Worm (Caenorhabditis elegans) whole organism, mixed stage, embryonic: ENCODE data around the gene ZK896.1.
A peak's percentile ranks its signal among the peaks of the same experiment; 100 is the strongest.

Experiments
- M03D4.4 ChIP-seq: sonication (generic microtip); optimal IDR thresholded peaks from 2 replicates; lab custom pipeline; 2017; ENCODE audit warnings: mild to moderate bottlenecking, missing genetic modification characterization, missing compliant biosample characterization
- bed-3 ChIP-seq: fragments of 200-800 bp; sonication (Bioruptor generic); optimal IDR thresholded peaks from 3 replicates; lab custom pipeline; 2018; ENCODE audit warnings: mild to moderate bottlenecking, missing genetic modification characterization, moderate library complexity, missing compliant biosample characterization
- ceh-39 ChIP-seq: fragments of 150-350 bp; optimal IDR thresholded peaks from 2 replicates; lab custom pipeline; 2014; ENCODE audit warnings: missing biosample characterization, missing genetic modification characterization
- ceh-83 ChIP-seq: fragments of 200-800 bp; sonication (Bioruptor generic); optimal IDR thresholded peaks from 2 replicates; lab custom pipeline; 2018; ENCODE audit warnings: mild to moderate bottlenecking, missing genetic modification characterization, missing compliant biosample characterization
- ces-1 ChIP-seq: fragments of 150-350 bp; optimal IDR thresholded peaks from 2 replicates; lab custom pipeline; 2014; ENCODE audit warnings: missing biosample characterization, missing genetic modification reagents, missing genetic modification characterization
- cnd-1 ChIP-seq: fragments of 200-800 bp; sonication (Bioruptor generic); optimal IDR thresholded peaks from 2 replicates; lab custom pipeline; 2018; ENCODE audit warnings: mild to moderate bottlenecking, missing genetic modification characterization, missing compliant biosample characterization
- elt-1 ChIP-seq: sonication (generic microtip); optimal IDR thresholded peaks from 2 replicates; lab custom pipeline; 2017; ENCODE audit warnings: missing genetic modification characterization, mild to moderate bottlenecking, missing compliant biosample characterization, antibody characterized with exemption, moderate library complexity, borderline replicate concordance; ENCODE audit not compliant: insufficient read depth
- elt-3 ChIP-seq: fragments of 150-350 bp; optimal IDR thresholded peaks from 2 replicates; lab custom pipeline; 2014; ENCODE audit warnings: missing biosample characterization, missing genetic modification characterization
- flh-1 ChIP-seq: fragments of 200-800 bp; sonication (Bioruptor generic); optimal IDR thresholded peaks from 2 replicates; lab custom pipeline; 2018; ENCODE audit warnings: mild to moderate bottlenecking, missing genetic modification characterization, moderate library complexity, missing compliant biosample characterization
- ham-2 ChIP-seq: fragments of 200-800 bp; sonication (Bioruptor generic); optimal IDR thresholded peaks from 2 replicates; lab custom pipeline; 2018; ENCODE audit warnings: mild to moderate bottlenecking, missing genetic modification characterization, missing compliant biosample characterization
- hlh-1 ChIP-seq: fragments of 150-350 bp; optimal IDR thresholded peaks from 2 replicates; lab custom pipeline; 2014; ENCODE audit warnings: missing biosample characterization, missing genetic modification reagents, missing genetic modification characterization
- lin-13 ChIP-seq: fragments of 150-350 bp; optimal IDR thresholded peaks from 2 replicates; lab custom pipeline; 2014; ENCODE audit warnings: missing biosample characterization, missing genetic modification characterization
- lin-32 ChIP-seq: fragments of 200-800 bp; sonication (Bioruptor generic); optimal IDR thresholded peaks from 2 replicates; lab custom pipeline; 2018; ENCODE audit warnings: mild to moderate bottlenecking, missing genetic modification characterization, missing compliant biosample characterization
- lsy-2 ChIP-seq: fragments of 150-350 bp; optimal IDR thresholded peaks from 2 replicates; lab custom pipeline; 2014; ENCODE audit warnings: missing biosample characterization, missing genetic modification characterization
- mab-5 ChIP-seq: fragments of 150-350 bp; optimal IDR thresholded peaks from 2 replicates; lab custom pipeline; 2014; ENCODE audit warnings: missing biosample characterization, missing genetic modification characterization
- mep-1 ChIP-seq: fragments of 150-350 bp; optimal IDR thresholded peaks from 2 replicates; lab custom pipeline; 2017; ENCODE audit warnings: missing biosample characterization, missing genetic modification reagents, missing genetic modification characterization, inconsistent platforms
- mls-2 ChIP-seq: sonication (generic microtip); optimal IDR thresholded peaks from 2 replicates; lab custom pipeline; 2016; ENCODE audit warnings: mild to moderate bottlenecking, missing genetic modification characterization, moderate library complexity, missing compliant biosample characterization
- nhr-12 ChIP-seq: fragments of 150-350 bp; optimal IDR thresholded peaks from 2 replicates; lab custom pipeline; 2014; ENCODE audit warnings: missing biosample characterization, missing genetic modification characterization
- nhr-2 ChIP-seq: fragments of 150-350 bp; optimal IDR thresholded peaks from 2 replicates; lab custom pipeline; 2014; ENCODE audit warnings: missing biosample characterization, missing genetic modification characterization
- nhr-237 ChIP-seq: fragments of 150-350 bp; optimal IDR thresholded peaks from 2 replicates; lab custom pipeline; 2014; ENCODE audit warnings: missing biosample characterization, missing genetic modification characterization
- nhr-28 ChIP-seq: fragments of 150-350 bp; optimal IDR thresholded peaks from 2 replicates; lab custom pipeline; 2014; ENCODE audit warnings: missing biosample characterization, missing genetic modification characterization
- pha-4 ChIP-seq: fragments of 150-350 bp; optimal IDR thresholded peaks from 2 replicates; lab custom pipeline; 2018; ENCODE audit warnings: missing biosample characterization, missing genetic modification reagents, missing genetic modification characterization
- snpc-4 ChIP-seq: fragments of 150-350 bp; optimal IDR thresholded peaks from 2 replicates; lab custom pipeline; 2014; ENCODE audit warnings: missing biosample characterization, missing genetic modification characterization
- sptf-1 ChIP-seq: sonication (generic microtip); optimal IDR thresholded peaks from 2 replicates; lab custom pipeline; 2017; ENCODE audit warnings: mild to moderate bottlenecking, missing genetic modification characterization, moderate library complexity, missing compliant biosample characterization
- tbx-8 ChIP-seq: fragments of 200-800 bp; sonication (Bioruptor generic); optimal IDR thresholded peaks from 2 replicates; lab custom pipeline; 2018; ENCODE audit warnings: mild to moderate bottlenecking, missing genetic modification characterization, moderate library complexity, missing compliant biosample characterization
- unc-39 ChIP-seq: fragments of 150-350 bp; optimal IDR thresholded peaks from 2 replicates; lab custom pipeline; 2014; ENCODE audit warnings: missing biosample characterization, missing genetic modification characterization
- zip-8 ChIP-seq: fragments of 150-350 bp; optimal IDR thresholded peaks from 2 replicates; lab custom pipeline; 2014; ENCODE audit warnings: missing biosample characterization, missing genetic modification characterization
- ztf-11 ChIP-seq: fragments of 150-350 bp; optimal IDR thresholded peaks from 2 replicates; lab custom pipeline; 2014; ENCODE audit warnings: missing biosample characterization, missing genetic modification characterization

The ZK896.1 gene

DNA sequence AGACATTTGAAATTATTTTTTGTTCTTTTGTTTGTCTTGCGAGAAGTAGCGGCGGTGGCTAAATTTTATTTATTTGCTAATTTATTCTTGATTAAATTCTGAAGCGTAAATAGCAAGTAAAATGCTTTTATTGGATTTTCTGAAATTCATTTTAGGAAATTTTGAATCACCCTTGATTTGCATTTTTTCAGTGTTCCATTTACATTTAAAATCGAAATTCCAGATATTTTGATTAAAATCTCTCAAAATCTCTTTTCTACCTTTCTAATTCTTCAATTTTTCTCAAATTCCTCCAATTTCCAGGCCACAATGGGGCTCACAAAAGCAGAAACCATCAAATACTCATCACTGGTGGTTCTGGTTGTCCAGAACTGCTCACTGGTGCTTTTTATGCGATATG is 19.9 kb downstream of the ZK896.1 start, which contains the start of gene nstp-5:
nstp-5 (plus strand) TSS at position 301 of the 400 bp plus-strand sequence.
- TF ChIP-seq ceh-83 (no peak), lsy-2 (tag; lab: Kevin White, UChicago) (no peak), ztf-11 (tag; lab: Kevin White, UChicago) (no peak), nhr-237 (tag; lab: Kevin White, UChicago) (no peak), tbx-8 (GFP tag; lab: Kevin White, UChicago) (no peak), lin-13 (tag; lab: Kevin White, UChicago) (no peak), flh-1 (GFP tag; lab: Kevin White, UChicago) (no peak), elt-3 (tag; lab: Kevin White, UChicago) (no peak)

DNA sequence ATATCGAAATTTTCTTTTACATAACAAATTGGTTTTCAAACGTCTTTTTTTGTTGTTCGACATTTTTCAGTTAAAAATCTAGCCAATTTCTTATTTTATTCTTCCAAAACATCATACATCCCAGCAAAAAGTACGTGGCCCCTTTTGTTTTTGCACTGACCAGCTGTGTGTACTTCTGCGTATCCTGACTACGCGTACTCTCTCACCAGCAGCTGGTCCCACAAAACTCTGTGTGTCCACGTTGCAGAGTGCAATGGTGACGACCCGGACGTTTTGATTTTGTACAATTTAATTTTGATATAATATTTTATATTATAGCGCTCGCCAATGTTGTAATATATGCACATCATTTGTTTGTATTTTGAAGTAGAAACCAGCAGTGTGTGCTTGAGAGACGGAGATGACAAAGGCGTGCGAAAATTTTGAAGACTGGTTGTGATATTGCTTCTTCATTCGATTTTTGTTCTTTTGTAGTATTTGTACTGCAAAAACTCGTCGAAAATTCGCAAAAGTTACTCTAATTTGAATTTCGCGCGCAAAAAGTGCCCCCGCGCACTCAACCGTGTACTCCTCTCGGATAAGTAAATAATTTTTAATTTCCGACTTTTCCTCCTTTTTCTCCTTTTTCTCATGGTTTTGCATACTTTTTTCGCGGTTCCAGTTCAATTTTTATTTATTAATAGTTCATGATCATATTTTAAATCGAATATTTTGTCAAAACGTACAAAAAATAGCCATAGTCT is 20.6 kb downstream of the ZK896.1 start:
- TF ChIP-seq cnd-1 = peak; percentile 74
- no peak for TF ChIP-seq M03D4.4 (tag; lab: Kevin White, UChicago)
- TF ChIP-seq nhr-2 (tag; lab: Kevin White, UChicago) = peak; percentile 54
- peak; percentile 89 for TF ChIP-seq hlh-1

DNA sequence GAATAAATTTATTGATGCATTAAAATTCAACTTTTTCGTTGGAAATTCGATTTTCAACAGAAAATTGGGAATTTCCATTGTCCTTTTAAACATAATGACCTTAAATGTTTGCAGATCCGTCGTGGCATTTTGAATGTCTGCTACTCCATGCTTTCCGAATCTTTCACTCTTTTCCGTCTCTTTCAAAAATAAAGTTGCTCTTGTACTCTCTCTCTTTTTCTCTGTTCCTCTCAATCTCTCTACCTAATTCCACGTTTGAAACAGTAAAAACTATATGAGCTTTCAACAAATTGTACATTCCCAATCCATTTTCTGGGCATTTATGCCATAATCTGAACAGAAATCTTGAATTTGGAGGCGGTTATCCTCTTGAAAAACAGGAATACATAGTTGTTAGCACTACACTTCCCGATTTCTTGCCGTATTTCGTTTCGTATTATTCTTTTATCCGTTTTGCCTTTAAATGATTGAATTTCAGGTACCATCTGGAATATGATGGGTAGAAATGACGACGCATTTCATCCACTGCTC is 26.1 kb downstream of the ZK896.1 start, which contains the start of gene srf-3:
srf-3 (plus strand) TSS at position 481 of the 531 bp plus-strand sequence.
- TF ChIP-seq ces-1 (GFP tag; lab: Kevin White, UChicago) = peak; percentile 16
- TF ChIP-seq zip-8 (tag; lab: Kevin White, UChicago) = no peak
- no peak for TF ChIP-seq lsy-2 (tag; lab: Kevin White, UChicago)
- no peak for TF ChIP-seq tbx-8 (GFP tag; lab: Kevin White, UChicago)
- no peak for TF ChIP-seq bed-3 (GFP tag; lab: Kevin White, UChicago)
- TF ChIP-seq nhr-12 = no peak
- no peak for TF ChIP-seq M03D4.4 (tag; lab: Kevin White, UChicago)
- TF ChIP-seq ham-2 (GFP tag; lab: Kevin White, UChicago) = no peak

DNA sequence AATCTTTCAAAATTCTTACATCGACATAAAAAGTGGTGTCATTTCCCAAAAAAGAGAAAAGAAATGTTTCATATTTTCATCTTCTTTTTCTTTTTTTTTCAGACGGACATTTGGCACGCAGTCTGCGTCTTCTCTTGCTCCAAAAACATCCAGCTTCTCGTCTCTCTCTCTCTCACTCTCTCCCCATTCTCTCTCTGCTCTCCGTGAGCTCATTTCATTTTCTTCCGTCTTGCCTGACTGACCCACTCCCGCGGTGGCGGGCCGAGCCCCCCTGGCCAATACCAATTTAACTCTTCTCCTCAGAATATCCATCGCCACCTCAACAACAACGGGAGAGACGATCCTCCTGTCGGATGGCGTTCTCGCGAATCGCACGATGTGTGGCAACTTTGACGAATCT is 29.6 kb downstream of the ZK896.1 start, which contains the start of gene txt-19:
txt-19 (plus strand) TSS at position 304 of the 400 bp plus-strand sequence.
- TF ChIP-seq ces-1 (GFP tag; lab: Kevin White, UChicago) (peak; percentile 67), nhr-237 (tag; lab: Kevin White, UChicago) (no peak)
- TF ChIP-seq, all 35 proteins: peak for 1

DNA sequence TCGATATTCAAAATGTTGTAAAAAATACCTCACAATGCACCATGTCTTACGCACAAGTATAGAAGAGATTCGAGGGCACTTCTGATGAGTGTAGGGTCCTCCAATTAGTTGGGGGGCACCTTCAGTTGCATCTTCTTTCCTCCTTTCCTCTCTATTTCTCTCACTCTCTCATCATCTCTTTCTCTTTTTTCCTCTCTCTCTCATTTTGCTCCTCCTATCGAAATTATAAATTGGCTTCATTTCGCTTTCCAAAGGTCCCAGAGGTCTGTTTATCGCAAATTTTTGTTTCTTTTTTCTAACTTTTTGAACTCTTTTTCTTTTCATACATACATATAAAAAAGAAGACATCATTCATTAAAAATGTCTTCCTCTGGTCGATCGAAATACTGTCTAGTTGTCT is 32.3 kb downstream of the ZK896.1 start:
- TF ChIP-seq snpc-4 (tag; lab: Kevin White, UChicago) = no peak
- TF ChIP-seq ces-1 (GFP tag; lab: Kevin White, UChicago) = peak; percentile 75

DNA sequence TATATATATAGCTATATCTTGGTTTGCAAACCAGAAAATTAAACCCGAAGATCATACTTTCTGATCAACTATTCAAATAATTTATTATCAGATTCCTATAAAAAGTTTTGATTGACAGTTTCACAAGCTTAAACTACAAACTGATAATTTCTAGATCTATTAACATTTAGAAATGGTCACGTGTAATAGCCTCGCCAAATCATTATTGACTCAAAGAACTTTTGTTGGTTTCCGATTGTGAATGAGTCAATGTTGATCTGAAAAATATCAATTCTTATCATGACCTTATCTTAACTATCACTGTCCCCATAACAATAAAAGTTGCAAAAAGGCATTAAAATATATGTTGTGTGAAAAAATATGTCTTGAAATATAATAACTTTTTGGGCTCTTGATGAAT is 33.0 kb downstream of the ZK896.1 start:
- no peak for TF ChIP-seq mls-2 (tag; lab: Kevin White, UChicago)
- no peak for TF ChIP-seq nhr-2 (tag; lab: Kevin White, UChicago)
- TF ChIP-seq lsy-2 (tag; lab: Kevin White, UChicago) = no peak
- TF ChIP-seq unc-39 (tag; lab: Kevin White, UChicago) = no peak
- no peak for TF ChIP-seq sptf-1 (tag; lab: Kevin White, UChicago)
- no peak for TF ChIP-seq ceh-39 (tag; lab: Kevin White, UChicago)
- TF ChIP-seq lin-13 (tag; lab: Kevin White, UChicago) = no peak

DNA sequence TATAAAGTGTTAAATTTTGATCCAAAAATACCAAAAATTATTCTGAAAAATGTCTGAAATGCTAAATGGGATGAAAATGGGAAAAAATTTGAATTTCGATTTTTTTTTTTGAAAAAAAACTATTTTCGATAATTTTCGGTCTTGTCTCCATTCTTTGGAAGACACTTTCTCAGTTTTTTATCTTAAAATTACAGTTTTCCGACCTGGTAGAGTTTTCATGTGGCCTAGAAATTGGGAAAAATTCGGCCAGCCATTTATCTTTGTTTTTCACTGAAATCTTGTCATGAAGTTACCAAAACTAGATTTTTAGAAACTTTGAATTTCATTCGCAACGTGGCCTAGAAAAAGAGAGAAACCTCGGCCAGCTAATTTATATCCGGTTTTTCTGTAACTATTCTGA is 34.3 kb downstream of the ZK896.1 start:
- TF ChIP-seq elt-3 (tag; lab: Kevin White, UChicago) (no peak), mep-1 (tag; lab: Kevin White, UChicago) (no peak), nhr-28 (tag; lab: Kevin White, UChicago) (no peak), nhr-237 (tag; lab: Kevin White, UChicago) (no peak), ham-2 (GFP tag; lab: Kevin White, UChicago) (no peak), cnd-1 (no peak), mab-5 (tag; lab: Kevin White, UChicago) (no peak), pha-4 (tag; lab: Kevin White, UChicago) (no peak), zip-8 (tag; lab: Kevin White, UChicago) (no peak), elt-1 (no peak), lsy-2 (tag; lab: Kevin White, UChicago) (no peak), lin-32 (GFP tag; lab: Kevin White, UChicago) (no peak), nhr-12 (no peak)
